Fruit fly (Drosophila melanogaster): ENCODE results near the gene Mps1.

Mps1 gene

dm6 chr3R:17631176-17631865 is 39.8 kb upstream of the Mps1 start (continued):
- peak; percentile 20; the same call in 1 of the 3 replicates for TF ChIP-seq CG6791 (GFP tag; IDR thresholded peaks at IDR 0.05; ENCODE audit: partially characterized antibody)
- TF ChIP-seq Stat92E (GFP tag; optimal IDR thresholded peaks at IDR 0.05) = no peak
- TF ChIP-seq Hr51 (GFP tag; optimal IDR thresholded peaks at IDR 0.05) = peak in 1 of 2 experiments; percentile 18
- TF ChIP-seq fd3F (GFP tag; optimal IDR thresholded peaks at IDR 0.05) = no peak
- no peak for TF ChIP-seq nerfin-1 (tag; optimal IDR thresholded peaks at IDR 0.05)
- no peak for TF ChIP-seq CG10959 (GFP tag; IDR thresholded peaks at IDR 0.05)
- TF ChIP-seq Sox100B (GFP tag; optimal IDR thresholded peaks at IDR 0.05) = peak; percentile 15
- TF ChIP-seq ato (GFP tag; IDR thresholded peaks at IDR 0.05; ENCODE audit: partially characterized antibody) = 0 out of 2 replicates have a peak, but pooled peaks have one; percentile 7
- TF ChIP-seq ham (GFP tag; IDR thresholded peaks at IDR 0.05) = no peak
- peak; percentile 10 for TF ChIP-seq CG7839 (tag; optimal IDR thresholded peaks at IDR 0.05)
- TF ChIP-seq CG4360 (GFP tag; IDR thresholded peaks at IDR 0.05) = no peak
- TF ChIP-seq CG11504 (tag; optimal IDR thresholded peaks at IDR 0.05) = peak; percentile 33
- TF ChIP-seq CG16863 (GFP tag; optimal IDR thresholded peaks at IDR 0.05) = no peak
- TF ChIP-seq CG5180 (GFP tag; optimal IDR thresholded peaks at IDR 0.05) = no peak
- no peak for TF ChIP-seq ERR (GFP tag; optimal IDR thresholded peaks at IDR 0.05)
- TF ChIP-seq CG32532 (GFP tag; IDR thresholded peaks at IDR 0.05) = no peak
- TF ChIP-seq CrebB (tag; optimal IDR thresholded peaks at IDR 0.05) = no peak
- TF ChIP-seq CG17361 (GFP tag; IDR thresholded peaks at IDR 0.05) = peak; percentile 31; the same call in 1 of the 3 replicates
- TF ChIP-seq ap (GFP tag; IDR thresholded peaks at IDR 0.05) = no peak
- TF ChIP-seq hkb (optimal IDR thresholded peaks at IDR 0.05) = no peak
- TF ChIP-seq hkb (GFP tag; IDR thresholded peaks at IDR 0.05) = 0 out of 2 replicates have a peak, but pooled peaks have one; percentile 7
- TF ChIP-seq CoRest (tag; optimal IDR thresholded peaks at IDR 0.05) = peak; percentile 1
- no peak for TF ChIP-seq CG3838 (GFP tag; optimal IDR thresholded peaks at IDR 0.05)

dm6 chr3R:17644019-17644418 is 27.1 kb upstream of the Mps1 start:
- TF ChIP-seq Pdp1 (GFP tag; optimal IDR thresholded peaks at IDR 0.05) = no peak
- TF ChIP-seq CG4730 (GFP tag; IDR thresholded peaks at IDR 0.05) = no peak
- TF ChIP-seq CG13894 (tag; optimal IDR thresholded peaks at IDR 0.05) = peak; percentile 52
- TF ChIP-seq Opbp (GFP tag; IDR thresholded peaks at IDR 0.05; ENCODE audit: partially characterized antibody) = no peak
- TF ChIP-seq Ets65A (GFP tag) = peak; percentile 73
- TF ChIP-seq CG11093 (GFP tag; IDR thresholded peaks at IDR 0.05) = no peak
- no peak for TF ChIP-seq seq (GFP tag; IDR thresholded peaks at IDR 0.05)
- 0 out of 2 replicates have a peak, but pooled peaks have one; percentile 42 for TF ChIP-seq crol (GFP tag; IDR thresholded peaks at IDR 0.05)
- TF ChIP-seq CG10431 (GFP tag; optimal IDR thresholded peaks at IDR 0.05) = no peak
- TF ChIP-seq pzg (GFP tag; optimal IDR thresholded peaks at IDR 0.05) = no peak
- TF ChIP-seq abd-A (tag; optimal IDR thresholded peaks at IDR 0.05) = peak; percentile 5
- TF ChIP-seq CG17186 (GFP tag; optimal IDR thresholded peaks at IDR 0.05) = no peak

dm6 chr3R:17645239-17645638 is 25.8 kb upstream of the Mps1 start:
- peak; percentile 79 for TF ChIP-seq sens (GFP tag)
- no peak for TF ChIP-seq CG10366 (GFP tag; IDR thresholded peaks at IDR 0.05)
- no peak for TF ChIP-seq CG7987 (GFP tag; optimal IDR thresholded peaks at IDR 0.05)
- no peak for TF ChIP-seq Awh (GFP tag; IDR thresholded peaks at IDR 0.05)
- TF ChIP-seq CG16863 (GFP tag; optimal IDR thresholded peaks at IDR 0.05) = no peak
- TF ChIP-seq Dfd (GFP tag; optimal IDR thresholded peaks at IDR 0.05) = no peak
- TF ChIP-seq Hr3 (GFP tag; optimal IDR thresholded peaks at IDR 0.05) = no peak
- peak; percentile 58; the same call in 2 of the 3 replicates for TF ChIP-seq vnd (GFP tag; IDR thresholded peaks at IDR 0.05; ENCODE audit: partially characterized antibody)
- TF ChIP-seq E2f2 (GFP tag; IDR thresholded peaks at IDR 0.05) = no peak
- no peak for TF ChIP-seq Stat92E (GFP tag; optimal IDR thresholded peaks at IDR 0.05)
- no peak for TF ChIP-seq CG8359 (GFP tag; optimal IDR thresholded peaks at IDR 0.05; ENCODE audit: borderline replicate concordance)
- TF ChIP-seq CG2678 (tag; optimal IDR thresholded peaks at IDR 0.05) = peak; percentile 0
- TF ChIP-seq stwl (tag; optimal IDR thresholded peaks at IDR 0.05) = no peak
- no peak for TF ChIP-seq Dref (GFP tag; IDR thresholded peaks at IDR 0.05)
- no peak for TF ChIP-seq CG3726 (GFP tag; IDR thresholded peaks at IDR 0.05)
- no peak for TF ChIP-seq CG9876 (GFP tag; optimal IDR thresholded peaks at IDR 0.05)
